Worm (Caenorhabditis elegans): ENCODE results near the gene fbxa-22.

- TF ChIP-seq ZK546.5 (tag; optimal IDR thresholded peaks at IDR 0.05) (no peak), unc-62 (GFP tag; optimal IDR thresholded peaks at IDR 0.05) (no peak), nhr-77 (tag; optimal IDR thresholded peaks at IDR 0.05) (no peak), nhr-10 (tag; optimal IDR thresholded peaks at IDR 0.05) (no peak), nhr-237 (tag; optimal IDR thresholded peaks at IDR 0.05) (no peak), lsy-2 (tag; optimal IDR thresholded peaks at IDR 0.05) (no peak), ama-1 (optimal IDR thresholded peaks at IDR 0.05) (no peak), ztf-11 (tag; optimal IDR thresholded peaks at IDR 0.05) (no peak), elt-1 (tag; optimal IDR thresholded peaks at IDR 0.05) (no peak), ztf-4 (tag; optimal IDR thresholded peaks at IDR 0.05) (no peak), skn-1 (tag; optimal IDR thresholded peaks at IDR 0.05) (no peak), elt-3 (tag; optimal IDR thresholded peaks at IDR 0.05) (no peak)
These were observed 27.6 kb downstream of the fbxa-22 start for ce11 chrIII:966259-966658.

All from whole organism, L2 larva.